Fruit fly (Drosophila melanogaster): ENCODE data around the gene EMC4.

dm6 chr3L:22877934-22878333, 9.9 kb upstream of the EMC4 start:
- TF ChIP-seq CG8478 (optimal IDR thresholded peaks at IDR 0.05) (no peak), CTCF (optimal IDR thresholded peaks at IDR 0.05) (no peak)
